Worm (Caenorhabditis elegans) whole organism, L1 larva: Measurements from ENCODE around the gene ZK637.15.
A peak's percentile ranks its signal among the peaks of the same experiment; 100 is the strongest.

Experiments
- F16B12.6 ChIP-seq: fragments of 150-350 bp; optimal IDR thresholded peaks from 2 replicates; lab custom pipeline; 2014; ENCODE audit warnings: missing biosample characterization, missing genetic modification characterization
- efl-1 ChIP-seq, 4 experiments: fragments of 150-350 bp; optimal IDR thresholded peaks in 3 of 4; peaks in 1 of 4; 1 replicate in 1 of 4; 2 replicates in 3 of 4; lab custom pipeline; 2014; ENCODE audit warnings: missing biosample characterization in 2 of 4, missing genetic modification characterization in 2 of 4, missing genetic modification reagents in 2 of 4
- lin-39 ChIP-seq: fragments of 150-350 bp; optimal IDR thresholded peaks from 2 replicates; lab custom pipeline; 2014; ENCODE audit warnings: missing biosample characterization, missing genetic modification reagents, missing genetic modification characterization
- lsy-2 ChIP-seq, 2 experiments: fragments of 150-350 bp; optimal IDR thresholded peaks; 2 replicates each; lab custom pipeline; 2014; ENCODE audit warnings: missing biosample characterization in 2 of 2, missing genetic modification characterization in 2 of 2

- TF ChIP-seq lin-39 (no peak), efl-1 (optimal IDR thresholded peaks at IDR 0.05; lab: Kevin White, UChicago) (peak; percentile 55 to 71), efl-1 (GFP tag; optimal IDR thresholded peaks at IDR 0.05 in 1 of 2; lab: Kevin White, UChicago) (peak; percentile 47 to 97), lsy-2 (tag; optimal IDR thresholded peaks at IDR 0.05; lab: Kevin White, UChicago) (peak; percentile 72 to 85), F16B12.6 (tag; lab: Kevin White, UChicago) (peak; percentile 38)
These were observed 17.7 kb downstream of the ZK637.15 start for ce11 chrIII:8937571-8937970.
